Worm (Caenorhabditis elegans) whole organism, L2 larva: ENCODE results near the gene ZK370.4.

Experiments used
- C34F6.9 ChIP-seq: fragments of 150-350 bp; optimal IDR thresholded peaks from 2 replicates; lab custom pipeline; 2014; ENCODE audit warnings: missing biosample characterization, missing genetic modification characterization
- F13H6.1 ChIP-seq: sonication (generic microtip); optimal IDR thresholded peaks from 2 replicates; lab custom pipeline; 2016; ENCODE audit warnings: missing genetic modification characterization, missing compliant biosample characterization
- R02D3.7 ChIP-seq: fragments of 150-350 bp; optimal IDR thresholded peaks from 2 replicates; lab custom pipeline; 2014; ENCODE audit warnings: missing biosample characterization, missing genetic modification characterization
- Y55F3AM.14 ChIP-seq: fragments of 200-800 bp; sonication (Bioruptor generic); optimal IDR thresholded peaks from 2 replicates; lab custom pipeline; 2018; ENCODE audit warnings: mild to moderate bottlenecking, missing genetic modification characterization, missing compliant biosample characterization
- ZK546.5 ChIP-seq: sonication (generic microtip); optimal IDR thresholded peaks from 2 replicates; lab custom pipeline; 2017; ENCODE audit warnings: missing biosample characterization, missing genetic modification characterization
- alr-1 ChIP-seq: fragments of 150-350 bp; optimal IDR thresholded peaks from 2 replicates; lab custom pipeline; 2014; ENCODE audit warnings: missing biosample characterization, missing genetic modification characterization
- aly-2 ChIP-seq: fragments of 150-350 bp; optimal IDR thresholded peaks from 2 replicates; lab custom pipeline; 2014; ENCODE audit warnings: missing biosample characterization, missing genetic modification characterization
- ama-1 ChIP-seq: fragments of 150-350 bp; optimal IDR thresholded peaks from 2 replicates; lab custom pipeline; 2018; ENCODE audit warnings: inconsistent platforms
- blmp-1 ChIP-seq: sonication (generic microtip); optimal IDR thresholded peaks from 2 replicates; lab custom pipeline; 2017; ENCODE audit warnings: missing genetic modification characterization, mild to moderate bottlenecking, missing compliant biosample characterization, antibody characterized with exemption, moderate library complexity; ENCODE audit not compliant: insufficient read depth
- ceh-16 ChIP-seq: fragments of 150-350 bp; optimal IDR thresholded peaks from 2 replicates; lab custom pipeline; 2014; ENCODE audit warnings: missing biosample characterization, missing genetic modification characterization
- ceh-82 ChIP-seq: fragments of 150-350 bp; optimal IDR thresholded peaks from 2 replicates; lab custom pipeline; 2014; ENCODE audit warnings: missing biosample characterization, missing genetic modification characterization
- crh-2 ChIP-seq: sonication (generic microtip); optimal IDR thresholded peaks from 2 replicates; lab custom pipeline; 2017; ENCODE audit warnings: missing biosample characterization, missing genetic modification characterization
- dmd-4 ChIP-seq: sonication (generic microtip); optimal IDR thresholded peaks from 2 replicates; lab custom pipeline; 2017; ENCODE audit warnings: missing biosample characterization, missing genetic modification characterization
- egl-27 ChIP-seq: sonication (generic microtip); optimal IDR thresholded peaks from 3 replicates; lab custom pipeline; 2017; ENCODE audit warnings: missing biosample characterization, missing genetic modification reagents, missing genetic modification characterization
- elt-1 ChIP-seq: fragments of 150-350 bp; optimal IDR thresholded peaks from 2 replicates; lab custom pipeline; 2014; ENCODE audit warnings: missing biosample characterization, missing genetic modification characterization
- elt-3 ChIP-seq: sonication (generic microtip); optimal IDR thresholded peaks from 2 replicates; lab custom pipeline; 2017; ENCODE audit warnings: missing biosample characterization, missing genetic modification characterization
- fos-1 ChIP-seq: fragments of 150-350 bp; optimal IDR thresholded peaks from 2 replicates; lab custom pipeline; 2014; ENCODE audit warnings: missing biosample characterization, missing genetic modification characterization
- gmeb-1 ChIP-seq: fragments of 150-350 bp; optimal IDR thresholded peaks from 2 replicates; lab custom pipeline; 2014; ENCODE audit warnings: missing biosample characterization, missing genetic modification characterization
- lin-13 ChIP-seq: fragments of 150-350 bp; optimal IDR thresholded peaks from 2 replicates; lab custom pipeline; 2014; ENCODE audit warnings: missing biosample characterization, missing genetic modification reagents, missing genetic modification characterization
- lin-39 ChIP-seq: fragments of 150-350 bp; optimal IDR thresholded peaks from 2 replicates; lab custom pipeline; 2014; ENCODE audit warnings: missing biosample characterization, missing genetic modification reagents, missing genetic modification characterization
- lsy-2 ChIP-seq, 2 experiments: fragments of 150-350 bp in 1 of 2; sonication (generic microtip) in 1 of 2; optimal IDR thresholded peaks; 2 replicates each; lab custom pipeline; 2014 to 2017; ENCODE audit warnings: missing biosample characterization in 2 of 2, missing genetic modification characterization in 2 of 2
- mab-5 ChIP-seq: fragments of 150-350 bp; optimal IDR thresholded peaks from 2 replicates; lab custom pipeline; 2014; ENCODE audit warnings: missing biosample characterization, missing genetic modification characterization
- mbf-1 ChIP-seq: sonication (generic microtip); optimal IDR thresholded peaks from 2 replicates; lab custom pipeline; 2017; ENCODE audit warnings: missing biosample characterization, missing genetic modification characterization
- mdl-1 ChIP-seq, 2 experiments: fragments of 150-350 bp in 1 of 2; sonication (generic microtip) in 1 of 2; optimal IDR thresholded peaks; 2 replicates each; lab custom pipeline; 2017; ENCODE audit warnings: missing biosample characterization in 2 of 2, missing genetic modification characterization in 2 of 2
- nhr-10 ChIP-seq: sonication (generic microtip); optimal IDR thresholded peaks from 2 replicates; lab custom pipeline; 2017; ENCODE audit warnings: missing biosample characterization, missing genetic modification characterization
- nhr-11 ChIP-seq: fragments of 150-350 bp; optimal IDR thresholded peaks from 2 replicates; lab custom pipeline; 2014; ENCODE audit warnings: missing biosample characterization, missing genetic modification characterization
- nhr-12 ChIP-seq: fragments of 150-350 bp; optimal IDR thresholded peaks from 2 replicates; lab custom pipeline; 2014; ENCODE audit warnings: missing biosample characterization, missing genetic modification characterization
- nhr-129 ChIP-seq: fragments of 150-350 bp; optimal IDR thresholded peaks from 2 replicates; lab custom pipeline; 2014; ENCODE audit warnings: missing biosample characterization, missing genetic modification characterization
- nhr-21 ChIP-seq: fragments of 150-350 bp; optimal IDR thresholded peaks from 2 replicates; lab custom pipeline; 2014; ENCODE audit warnings: missing biosample characterization, missing genetic modification characterization
- nhr-23 ChIP-seq: fragments of 150-350 bp; optimal IDR thresholded peaks from 2 replicates; lab custom pipeline; 2014; ENCODE audit warnings: missing biosample characterization, missing genetic modification reagents, missing genetic modification characterization
- nhr-237 ChIP-seq: fragments of 150-350 bp; optimal IDR thresholded peaks from 2 replicates; lab custom pipeline; 2014; ENCODE audit warnings: missing biosample characterization, missing genetic modification characterization
- nhr-25 ChIP-seq: fragments of 150-350 bp; sonication (generic microtip); optimal IDR thresholded peaks from 3 replicates; lab custom pipeline; 2014; ENCODE audit warnings: missing biosample characterization, missing genetic modification characterization
- nhr-6 ChIP-seq: fragments of 150-350 bp; optimal IDR thresholded peaks from 2 replicates; lab custom pipeline; 2014; ENCODE audit warnings: missing biosample characterization, missing genetic modification characterization
- nhr-77 ChIP-seq: fragments of 150-350 bp; optimal IDR thresholded peaks from 2 replicates; lab custom pipeline; 2014; ENCODE audit warnings: missing biosample characterization, missing genetic modification characterization
- peb-1 ChIP-seq: fragments of 150-350 bp; optimal IDR thresholded peaks from 2 replicates; lab custom pipeline; 2014; ENCODE audit warnings: missing biosample characterization, missing genetic modification characterization
- sem-4 ChIP-seq: fragments of 150-350 bp; optimal IDR thresholded peaks from 2 replicates; lab custom pipeline; 2014; ENCODE audit warnings: missing biosample characterization, missing genetic modification reagents, missing genetic modification characterization
- skn-1 ChIP-seq: sonication (generic microtip); optimal IDR thresholded peaks from 2 replicates; lab custom pipeline; 2017; ENCODE audit warnings: missing biosample characterization, missing genetic modification characterization
- sma-3 ChIP-seq: sonication (generic microtip); optimal IDR thresholded peaks from 2 replicates; lab custom pipeline; 2016; ENCODE audit warnings: missing genetic modification reagents, missing genetic modification characterization, missing compliant biosample characterization
- sma-9 ChIP-seq, 2 experiments: fragments of 150-350 bp in 1 of 2; sonication (generic microtip) in 1 of 2; optimal IDR thresholded peaks; 2 replicates each; lab custom pipeline; 2014 to 2016; ENCODE audit warnings: missing genetic modification characterization in 2 of 2, mild to moderate bottlenecking in 1 of 2, missing biosample characterization in 1 of 2, missing compliant biosample characterization in 1 of 2, missing genetic modification reagents in 1 of 2, moderate library complexity in 1 of 2
- snpc-4 ChIP-seq: fragments of 150-350 bp; optimal IDR thresholded peaks from 2 replicates; lab custom pipeline; 2014; ENCODE audit warnings: missing biosample characterization, missing genetic modification characterization
- unc-39 ChIP-seq: fragments of 150-350 bp; optimal IDR thresholded peaks from 2 replicates; lab custom pipeline; 2014; ENCODE audit warnings: missing biosample characterization, missing genetic modification characterization
- unc-55 ChIP-seq: fragments of 150-350 bp; sonication (generic microtip); optimal IDR thresholded peaks from 3 replicates; lab custom pipeline; 2014; ENCODE audit warnings: missing biosample characterization, missing genetic modification reagents, missing genetic modification characterization
- unc-62 ChIP-seq: fragments of 150-350 bp; optimal IDR thresholded peaks from 2 replicates; lab custom pipeline; 2014; ENCODE audit warnings: missing biosample characterization, missing genetic modification reagents, missing genetic modification characterization
- zag-1 ChIP-seq: fragments of 150-350 bp; optimal IDR thresholded peaks from 2 replicates; lab custom pipeline; 2014; ENCODE audit warnings: missing biosample characterization, missing genetic modification characterization
- ztf-1 ChIP-seq: fragments of 200-800 bp; sonication (Bioruptor generic); conservative IDR thresholded peaks from 2 replicates; pipeline ENCODE4 v1.3.6; 2022; ENCODE audit warnings: missing genetic modification characterization, missing compliant biosample characterization
- ztf-11 ChIP-seq: sonication (generic microtip); optimal IDR thresholded peaks from 2 replicates; lab custom pipeline; 2017; ENCODE audit warnings: missing biosample characterization, missing genetic modification characterization
- ztf-4 ChIP-seq: fragments of 150-350 bp; optimal IDR thresholded peaks from 2 replicates; lab custom pipeline; 2014; ENCODE audit warnings: missing biosample characterization, missing genetic modification characterization

ZK370.4 gene

DNA sequence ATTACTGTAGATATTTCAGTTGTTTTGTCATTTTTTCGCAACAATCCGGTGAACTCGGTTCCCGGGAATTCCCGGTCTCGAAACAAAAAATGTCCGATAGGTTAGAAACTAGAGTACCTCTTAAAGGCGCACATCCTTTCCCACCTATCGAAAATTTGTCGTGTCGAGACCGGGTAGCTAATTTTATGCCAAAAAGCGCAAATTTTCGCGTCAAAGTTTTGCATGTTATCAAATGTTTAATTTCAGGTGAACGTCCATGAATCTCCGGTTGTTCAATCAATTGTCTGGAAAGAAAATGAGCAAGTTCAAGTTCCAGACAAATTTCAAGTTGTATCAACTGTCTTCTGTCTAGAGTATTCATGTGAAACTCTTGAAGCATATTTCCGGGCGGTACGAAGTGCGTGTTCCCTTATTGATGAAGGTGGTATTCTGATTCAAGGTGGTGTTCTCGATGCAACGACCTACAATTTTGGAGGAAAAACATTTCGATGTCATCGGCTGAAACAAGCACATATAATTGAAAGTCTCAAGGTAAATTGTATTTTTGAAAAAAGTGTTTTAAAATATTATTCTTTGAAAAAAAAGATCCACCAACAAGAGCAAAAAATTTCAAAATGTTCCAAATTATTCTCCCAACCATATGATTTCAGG is 45.5 kb downstream of the ZK370.4 start:
- TF ChIP-seq elt-3 (no peak), fos-1 (tag; lab: Kevin White, UChicago) (no peak), zag-1 (tag; lab: Kevin White, UChicago) (no peak), unc-62 (GFP tag; lab: Kevin White, UChicago) (no peak), aly-2 (tag; lab: Kevin White, UChicago) (no peak), nhr-21 (tag; lab: Kevin White, UChicago) (peak; percentile 52), mbf-1 (tag; lab: Kevin White, UChicago) (no peak), unc-55 (GFP tag; lab: Kevin White, UChicago) (no peak), nhr-237 (tag; lab: Kevin White, UChicago) (no peak), nhr-77 (tag; lab: Kevin White, UChicago) (no peak), R02D3.7 (tag; lab: Kevin White, UChicago) (no peak), ztf-11 (no peak), F13H6.1 (peak; percentile 9), elt-1 (tag; lab: Kevin White, UChicago) (no peak), nhr-6 (tag; lab: Kevin White, UChicago) (no peak), lin-39 (no peak), ceh-82 (tag; lab: Kevin White, UChicago) (no peak), skn-1 (tag; lab: Kevin White, UChicago) (no peak), snpc-4 (tag; lab: Kevin White, UChicago) (no peak), C34F6.9 (tag; lab: Kevin White, UChicago) (no peak), ztf-1 (no peak), mab-5 (tag; lab: Kevin White, UChicago) (no peak), ceh-16 (tag; lab: Kevin White, UChicago) (no peak), ama-1 (lab: Kevin White, UChicago) (no peak), sma-9 (GFP tag; optimal IDR thresholded peaks at IDR 0.05; lab: Kevin White, UChicago) (peak; percentile 27), sma-9 (tag; optimal IDR thresholded peaks at IDR 0.05; lab: Kevin White, UChicago) (no peak), peb-1 (tag; lab: Kevin White, UChicago) (no peak), gmeb-1 (tag; lab: Kevin White, UChicago) (no peak), dmd-4 (tag; lab: Kevin White, UChicago) (no peak), crh-2 (tag; lab: Kevin White, UChicago) (no peak), alr-1 (no peak), nhr-11 (no peak), ZK546.5 (tag; lab: Kevin White, UChicago) (no peak), ztf-4 (tag; lab: Kevin White, UChicago) (peak; percentile 23), sem-4 (no peak), lsy-2 (tag; optimal IDR thresholded peaks at IDR 0.05; lab: Kevin White, UChicago) (no peak), nhr-10 (tag; lab: Kevin White, UChicago) (no peak), nhr-23 (no peak), nhr-25 (no peak), mdl-1 (tag; optimal IDR thresholded peaks at IDR 0.05; lab: Kevin White, UChicago) (no peak), blmp-1 (tag; lab: Kevin White, UChicago) (no peak), egl-27 (tag; lab: Kevin White, UChicago) (no peak), lin-13 (GFP tag; lab: Kevin White, UChicago) (no peak), unc-39 (no peak), sma-3 (peak; percentile 53), Y55F3AM.14 (GFP tag; lab: Kevin White, UChicago) (peak; percentile 55)

DNA sequence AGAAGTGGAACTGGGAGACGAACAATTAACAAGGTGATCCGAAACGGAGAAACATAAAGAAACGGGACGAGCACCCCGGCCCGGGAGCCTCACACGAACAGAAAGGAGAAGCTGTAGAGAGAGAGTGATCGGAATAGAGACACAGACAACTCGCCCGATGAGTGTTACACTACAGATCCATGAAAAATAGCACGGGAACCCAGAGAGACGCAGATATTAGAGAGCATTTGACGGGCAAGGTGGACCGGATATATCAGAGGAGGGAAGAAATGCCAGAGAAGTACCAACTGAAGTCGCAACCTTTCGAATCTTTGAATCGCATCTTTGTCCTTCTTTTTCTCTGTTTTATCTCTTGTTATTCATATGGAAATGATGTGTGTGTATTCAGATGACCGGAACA is 46.8 kb downstream of the ZK370.4 start, which contains the start of gene anmt-1:
TSS of gene anmt-1 (plus strand) at position 388 of the 400 bp plus-strand sequence.
- no peak for TF ChIP-seq sma-3
- TF ChIP-seq unc-55 (GFP tag; lab: Kevin White, UChicago): no peak
- peak; percentile 22 for TF ChIP-seq nhr-129 (tag; lab: Kevin White, UChicago)
- TF ChIP-seq nhr-23: no peak
- TF ChIP-seq nhr-237 (tag; lab: Kevin White, UChicago): no peak
- TF ChIP-seq nhr-12: no peak
- TF ChIP-seq aly-2 (tag; lab: Kevin White, UChicago): no peak
- peak; percentile 61 for TF ChIP-seq F13H6.1
- TF ChIP-seq, all 48 proteins: peak for 2
